Fruit fly (Drosophila melanogaster): ENCODE results near the gene CG14671.

CG14671 gene

dm6 chr3R:5594878-5595277 lies 30.3 kb upstream of the CG14671 start:
- TF ChIP-seq cnc (optimal IDR thresholded peaks at IDR 0.05) (no peak), tj (GFP tag; optimal IDR thresholded peaks at IDR 0.05) (peak; percentile 40)

dm6 chr3R:5592009-5592572 lies 27.5 kb upstream of the CG14671 start:
- TF ChIP-seq cnc (optimal IDR thresholded peaks at IDR 0.05) (no peak), Mnt (GFP tag; optimal IDR thresholded peaks at IDR 0.05) (peak; percentile 62), CG7101 (tag; optimal IDR thresholded peaks at IDR 0.05) (peak; percentile 16), Crg-1 (GFP tag; optimal IDR thresholded peaks at IDR 0.05) (no peak), CG1620 (GFP tag; optimal IDR thresholded peaks at IDR 0.05) (no peak), CG14711 (tag; optimal IDR thresholded peaks at IDR 0.05) (no peak), toe (GFP tag; optimal IDR thresholded peaks at IDR 0.05) (no peak), CG33017 (tag; optimal IDR thresholded peaks at IDR 0.05) (no peak), CG5204 (GFP tag; optimal IDR thresholded peaks at IDR 0.05) (no peak), pad (GFP tag; optimal IDR thresholded peaks at IDR 0.05) (peak; percentile 74), Hr96 (GFP tag; optimal IDR thresholded peaks at IDR 0.05) (no peak), CG12768 (GFP tag; optimal IDR thresholded peaks at IDR 0.05) (peak; percentile 41), Clk (GFP tag; optimal IDR thresholded peaks at IDR 0.05) (no peak), ovo (GFP tag; optimal IDR thresholded peaks at IDR 0.05) (no peak), bab1 (GFP tag; optimal IDR thresholded peaks at IDR 0.05) (peak; percentile 15), cic (GFP tag; optimal IDR thresholded peaks at IDR 0.05) (peak; percentile 67), CG7045 (GFP tag; optimal IDR thresholded peaks at IDR 0.05) (no peak), kay (GFP tag; ENCODE audit: borderline replicate concordance) (no peak), CG11617 (GFP tag; optimal IDR thresholded peaks at IDR 0.05) (no peak), tj (GFP tag; optimal IDR thresholded peaks at IDR 0.05) (peak; percentile 20)

DNA sequence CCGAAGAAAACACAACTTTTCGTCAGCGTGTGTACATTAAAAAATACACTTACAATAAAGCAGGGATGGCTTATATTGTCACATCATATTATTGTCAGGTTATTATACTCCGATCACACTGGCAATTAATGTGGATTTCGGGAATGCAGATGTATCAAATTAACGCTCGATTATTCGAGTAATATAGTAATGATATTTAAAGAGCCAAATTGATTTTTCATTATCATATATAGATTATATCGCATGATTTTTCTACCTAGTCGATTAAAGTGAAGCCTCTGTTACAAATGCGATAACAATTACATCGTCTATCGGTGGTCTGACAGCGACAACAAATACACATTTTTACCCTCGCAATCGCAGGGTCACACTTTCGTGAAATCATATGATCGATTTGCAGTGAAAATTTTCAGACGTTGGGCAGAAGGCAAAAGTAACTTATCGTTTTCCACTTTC lies 26.8 kb upstream of the CG14671 start, which contains the start of the genes noi and Vha26:
noi (minus strand) TSS at position 62 of the 456 bp plus-strand sequence.
Vha26 (plus strand) TSS at position 366 of the 456 bp plus-strand sequence.
- TF ChIP-seq toe (GFP tag; optimal IDR thresholded peaks at IDR 0.05) (no peak), CG14711 (tag; optimal IDR thresholded peaks at IDR 0.05) (peak; percentile 48), tj (GFP tag; optimal IDR thresholded peaks at IDR 0.05) (peak; percentile 10), ovo (GFP tag; optimal IDR thresholded peaks at IDR 0.05) (no peak), CG1620 (GFP tag; optimal IDR thresholded peaks at IDR 0.05) (peak; percentile 24), CG5204 (GFP tag; optimal IDR thresholded peaks at IDR 0.05) (no peak), CG33017 (tag; optimal IDR thresholded peaks at IDR 0.05) (no peak), Mnt (GFP tag; optimal IDR thresholded peaks at IDR 0.05) (peak; percentile 71), CG12768 (GFP tag; optimal IDR thresholded peaks at IDR 0.05) (no peak), Clk (GFP tag; optimal IDR thresholded peaks at IDR 0.05) (peak; percentile 39), CG7101 (tag; optimal IDR thresholded peaks at IDR 0.05) (peak; percentile 46), kay (GFP tag; ENCODE audit: borderline replicate concordance) (no peak), cnc (optimal IDR thresholded peaks at IDR 0.05) (no peak), cic (GFP tag; optimal IDR thresholded peaks at IDR 0.05) (peak; percentile 21), bab1 (GFP tag; optimal IDR thresholded peaks at IDR 0.05) (no peak), Crg-1 (GFP tag; optimal IDR thresholded peaks at IDR 0.05) (no peak), CG7045 (GFP tag; optimal IDR thresholded peaks at IDR 0.05) (no peak), CG11617 (GFP tag; optimal IDR thresholded peaks at IDR 0.05) (peak; percentile 49), pad (GFP tag; optimal IDR thresholded peaks at IDR 0.05) (peak; percentile 23), Hr96 (GFP tag; optimal IDR thresholded peaks at IDR 0.05) (no peak)

dm6 chr3R:5588573-5588972 lies 24.0 kb upstream of the CG14671 start, which contains the start of gene PolZ2:
TSS of gene PolZ2 (plus strand) at chr3R:5588873.
- no peak for TF ChIP-seq Mnt (GFP tag; optimal IDR thresholded peaks at IDR 0.05)
- TF ChIP-seq pad (GFP tag; optimal IDR thresholded peaks at IDR 0.05) = no peak
- no peak for TF ChIP-seq ovo (GFP tag; optimal IDR thresholded peaks at IDR 0.05)
- TF ChIP-seq tj (GFP tag; optimal IDR thresholded peaks at IDR 0.05) = no peak
- no peak for TF ChIP-seq CG33017 (tag; optimal IDR thresholded peaks at IDR 0.05)
- TF ChIP-seq CG1620 (GFP tag; optimal IDR thresholded peaks at IDR 0.05) = no peak
- no peak for TF ChIP-seq kay (GFP tag; ENCODE audit: borderline replicate concordance)
- TF ChIP-seq Clk (GFP tag; optimal IDR thresholded peaks at IDR 0.05) = no peak
- TF ChIP-seq Crg-1 (GFP tag; optimal IDR thresholded peaks at IDR 0.05) = no peak
- no peak for TF ChIP-seq CG7101 (tag; optimal IDR thresholded peaks at IDR 0.05)
- no peak for TF ChIP-seq Hr96 (GFP tag; optimal IDR thresholded peaks at IDR 0.05)
- no peak for TF ChIP-seq bab1 (GFP tag; optimal IDR thresholded peaks at IDR 0.05)
- TF ChIP-seq CG7045 (GFP tag; optimal IDR thresholded peaks at IDR 0.05) = no peak
- TF ChIP-seq CG11617 (GFP tag; optimal IDR thresholded peaks at IDR 0.05) = no peak
- no peak for TF ChIP-seq cnc (optimal IDR thresholded peaks at IDR 0.05)
- no peak for TF ChIP-seq CG14711 (tag; optimal IDR thresholded peaks at IDR 0.05)
- no peak for TF ChIP-seq CG12768 (GFP tag; optimal IDR thresholded peaks at IDR 0.05)
- TF ChIP-seq cic (GFP tag; optimal IDR thresholded peaks at IDR 0.05) = no peak
- no peak for TF ChIP-seq toe (GFP tag; optimal IDR thresholded peaks at IDR 0.05)
- no peak for TF ChIP-seq CG5204 (GFP tag; optimal IDR thresholded peaks at IDR 0.05)

DNA sequence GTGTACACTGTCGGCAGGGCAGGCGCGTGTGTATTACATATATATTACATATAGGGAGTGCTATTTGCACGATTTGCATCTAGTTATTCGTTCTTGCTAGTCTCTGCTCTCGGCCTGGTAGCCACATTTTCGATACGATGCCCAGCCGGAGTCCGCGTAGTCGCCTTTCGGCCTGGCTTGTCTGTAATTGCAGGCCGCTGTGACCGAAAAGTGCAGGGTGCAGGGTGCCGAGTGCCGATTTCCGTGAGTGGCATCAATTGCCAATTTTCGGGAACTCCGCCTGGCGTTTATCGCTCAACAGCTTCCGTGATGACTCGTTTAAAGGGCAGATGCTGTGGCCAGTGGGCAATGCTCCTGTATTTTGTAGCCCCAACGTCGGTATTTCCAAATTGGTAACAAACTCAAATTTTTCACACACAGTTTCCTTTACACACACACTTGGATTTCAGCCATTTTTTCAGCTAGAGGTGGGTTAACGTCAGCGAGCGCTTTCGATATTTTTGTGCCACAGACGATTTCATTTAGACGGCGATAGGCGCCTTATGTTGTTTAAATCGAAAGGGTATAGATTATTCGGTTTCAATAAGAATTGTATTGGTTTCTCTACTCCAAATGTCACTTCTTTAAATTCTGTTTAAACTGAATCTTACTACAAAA lies 23.4 kb upstream of the CG14671 start, which contains the start of gene CG2926:
CG2926 (minus strand) TSS at position 518 of the 657 bp plus-strand sequence.
- TF ChIP-seq kay (GFP tag; ENCODE audit: borderline replicate concordance) = no peak
- TF ChIP-seq CG1620 (GFP tag; optimal IDR thresholded peaks at IDR 0.05) = peak; percentile 51
- peak; percentile 12 for TF ChIP-seq Clk (GFP tag; optimal IDR thresholded peaks at IDR 0.05)
- peak; percentile 60 for TF ChIP-seq Crg-1 (GFP tag; optimal IDR thresholded peaks at IDR 0.05)
- TF ChIP-seq CG7101 (tag; optimal IDR thresholded peaks at IDR 0.05) = peak; percentile 26
- peak; percentile 44 for TF ChIP-seq CG11617 (GFP tag; optimal IDR thresholded peaks at IDR 0.05)
- TF ChIP-seq pad (GFP tag; optimal IDR thresholded peaks at IDR 0.05) = peak; percentile 45
- peak; percentile 38 for TF ChIP-seq bab1 (GFP tag; optimal IDR thresholded peaks at IDR 0.05)
- TF ChIP-seq CG12768 (GFP tag; optimal IDR thresholded peaks at IDR 0.05) = peak; percentile 62
- TF ChIP-seq ovo (GFP tag; optimal IDR thresholded peaks at IDR 0.05) = peak; percentile 1
- no peak for TF ChIP-seq tj (GFP tag; optimal IDR thresholded peaks at IDR 0.05)
- TF ChIP-seq CG5204 (GFP tag; optimal IDR thresholded peaks at IDR 0.05) = no peak
- TF ChIP-seq cic (GFP tag; optimal IDR thresholded peaks at IDR 0.05) = no peak
- TF ChIP-seq CG7045 (GFP tag; optimal IDR thresholded peaks at IDR 0.05) = peak; percentile 2
- TF ChIP-seq cnc (optimal IDR thresholded peaks at IDR 0.05) = no peak
- TF ChIP-seq CG33017 (tag; optimal IDR thresholded peaks at IDR 0.05) = no peak
- peak; percentile 48 for TF ChIP-seq Mnt (GFP tag; optimal IDR thresholded peaks at IDR 0.05)

All from whole organism, adult.